Worm (Caenorhabditis elegans) whole organism, L3 larva: ENCODE results near the gene ttbk-6.
A peak's percentile ranks its signal among the peaks of the same experiment; 100 is the strongest.

Source experiments
- R02D3.7 ChIP-seq: fragments of 150-350 bp; optimal IDR thresholded peaks from 2 replicates; lab custom pipeline; 2014; ENCODE audit warnings: missing biosample characterization, missing genetic modification characterization
- ama-1 ChIP-seq: fragments of 150-350 bp; optimal IDR thresholded peaks from 2 replicates; lab custom pipeline; 2018
- ceh-16 ChIP-seq: sonication (generic microtip); optimal IDR thresholded peaks from 2 replicates; lab custom pipeline; 2017; ENCODE audit warnings: missing biosample characterization, missing genetic modification characterization
- ceh-28 ChIP-seq: fragments of 150-350 bp; optimal IDR thresholded peaks from 2 replicates; lab custom pipeline; 2014; ENCODE audit warnings: missing biosample characterization, missing genetic modification reagents, missing genetic modification characterization
- ceh-82 ChIP-seq: fragments of 150-350 bp; optimal IDR thresholded peaks from 2 replicates; lab custom pipeline; 2014; ENCODE audit warnings: missing biosample characterization, missing genetic modification characterization
- ceh-9 ChIP-seq: sonication (generic microtip); optimal IDR thresholded peaks from 2 replicates; lab custom pipeline; 2018; ENCODE audit warnings: missing biosample characterization, missing genetic modification characterization
- egl-27 ChIP-seq: sonication (generic microtip); optimal IDR thresholded peaks from 4 replicates; lab custom pipeline; 2017; ENCODE audit warnings: missing biosample characterization, missing genetic modification reagents, missing genetic modification characterization
- egl-5 ChIP-seq: fragments of 150-350 bp; optimal IDR thresholded peaks from 2 replicates; lab custom pipeline; 2017; ENCODE audit warnings: missing biosample characterization, missing genetic modification reagents, missing genetic modification characterization, inconsistent platforms
- elt-1 ChIP-seq: fragments of 150-350 bp; optimal IDR thresholded peaks from 2 replicates; lab custom pipeline; 2014; ENCODE audit warnings: missing biosample characterization, missing genetic modification characterization
- elt-2 ChIP-seq: sonication (generic microtip); optimal IDR thresholded peaks from 2 replicates; lab custom pipeline; 2016; ENCODE audit warnings: missing genetic modification reagents, mild to moderate bottlenecking, missing genetic modification characterization, missing compliant biosample characterization
- elt-3 ChIP-seq, 3 experiments: fragments of 150-350 bp in 1 of 3; sonication (generic microtip) in 2 of 3; optimal IDR thresholded peaks; 2 replicates in 2 of 3; 4 replicates in 1 of 3; lab custom pipeline; 2014 to 2017; ENCODE audit warnings: missing biosample characterization in 3 of 3, missing genetic modification characterization in 3 of 3
- eor-1 ChIP-seq, 2 experiments: fragments of 150-350 bp; optimal IDR thresholded peaks; 2 replicates each; lab custom pipeline; 2014 to 2018; ENCODE audit warnings: missing biosample characterization in 2 of 2, missing genetic modification characterization in 2 of 2
- fkh-10 ChIP-seq: sonication (generic microtip); optimal IDR thresholded peaks from 2 replicates; lab custom pipeline; 2017; ENCODE audit warnings: missing biosample characterization, missing genetic modification reagents, missing genetic modification characterization
- fkh-2 ChIP-seq: fragments of 150-350 bp; optimal IDR thresholded peaks from 2 replicates; lab custom pipeline; 2014; ENCODE audit warnings: missing biosample characterization, missing genetic modification reagents, missing genetic modification characterization
- fos-1 ChIP-seq: fragments of 150-350 bp; optimal IDR thresholded peaks from 2 replicates; lab custom pipeline; 2014; ENCODE audit warnings: missing biosample characterization, missing genetic modification characterization
- hmg-11 ChIP-seq: sonication (generic microtip); optimal IDR thresholded peaks from 2 replicates; lab custom pipeline; 2016; ENCODE audit warnings: missing genetic modification characterization, missing compliant biosample characterization
- jun-1 ChIP-seq: fragments of 150-350 bp; optimal IDR thresholded peaks from 2 replicates; lab custom pipeline; 2014; ENCODE audit warnings: missing biosample characterization, missing genetic modification reagents, missing genetic modification characterization
- lin-15B ChIP-seq: fragments of 150-350 bp; optimal IDR thresholded peaks from 2 replicates; lab custom pipeline; 2014; ENCODE audit warnings: missing biosample characterization, missing genetic modification characterization
- lin-39 ChIP-seq: fragments of 150-350 bp; optimal IDR thresholded peaks from 2 replicates; lab custom pipeline; 2018; ENCODE audit warnings: missing biosample characterization, missing genetic modification reagents, missing genetic modification characterization
- lsy-12 ChIP-seq: sonication (generic microtip); optimal IDR thresholded peaks from 2 replicates; lab custom pipeline; 2016; ENCODE audit warnings: mild to moderate bottlenecking, missing genetic modification characterization, missing compliant biosample characterization
- mdl-1 ChIP-seq: fragments of 150-350 bp; optimal IDR thresholded peaks from 2 replicates; lab custom pipeline; 2014; ENCODE audit warnings: missing biosample characterization, missing genetic modification characterization
- mml-1 ChIP-seq: fragments of 150-350 bp; sonication (generic microtip); optimal IDR thresholded peaks from 3 replicates; lab custom pipeline; 2014; ENCODE audit warnings: missing biosample characterization, missing genetic modification characterization
- nfya-1 ChIP-seq: sonication (generic microtip); optimal IDR thresholded peaks from 2 replicates; lab custom pipeline; 2017; ENCODE audit warnings: missing genetic modification characterization, mild to moderate bottlenecking, missing compliant biosample characterization, antibody characterized with exemption, moderate library complexity; ENCODE audit not compliant: insufficient read depth
- nhr-11 ChIP-seq: fragments of 150-350 bp; optimal IDR thresholded peaks from 2 replicates; lab custom pipeline; 2014; ENCODE audit warnings: missing biosample characterization, missing genetic modification characterization
- nhr-23 ChIP-seq: fragments of 150-350 bp; optimal IDR thresholded peaks from 2 replicates; lab custom pipeline; 2014; ENCODE audit warnings: missing biosample characterization, missing genetic modification reagents, missing genetic modification characterization
- nhr-237 ChIP-seq: fragments of 150-350 bp; optimal IDR thresholded peaks from 2 replicates; lab custom pipeline; 2014; ENCODE audit warnings: missing biosample characterization, missing genetic modification characterization
- nhr-25 ChIP-seq: sonication (generic microtip); optimal IDR thresholded peaks from 2 replicates; lab custom pipeline; 2017; ENCODE audit warnings: missing biosample characterization, missing genetic modification characterization
- nhr-28 ChIP-seq: fragments of 150-350 bp; optimal IDR thresholded peaks from 2 replicates; lab custom pipeline; 2014; ENCODE audit warnings: missing biosample characterization, missing genetic modification characterization
- nhr-43 ChIP-seq: sonication (generic microtip); optimal IDR thresholded peaks from 2 replicates; lab custom pipeline; 2016; ENCODE audit warnings: mild to moderate bottlenecking, missing genetic modification characterization, missing compliant biosample characterization; ENCODE audit not compliant: poor library complexity, severe bottlenecking
- nhr-67 ChIP-seq: fragments of 150-350 bp; optimal IDR thresholded peaks from 2 replicates; lab custom pipeline; 2014; ENCODE audit warnings: missing biosample characterization, missing genetic modification characterization
- nhr-77 ChIP-seq: fragments of 150-350 bp; optimal IDR thresholded peaks from 2 replicates; lab custom pipeline; 2014; ENCODE audit warnings: missing biosample characterization, missing genetic modification characterization
- pha-4 ChIP-seq: fragments of 150-350 bp; optimal IDR thresholded peaks from 2 replicates; lab custom pipeline; 2014; ENCODE audit warnings: missing biosample characterization, missing genetic modification reagents, missing genetic modification characterization
- pqm-1 ChIP-seq: fragments of 150-350 bp; optimal IDR thresholded peaks from 2 replicates; lab custom pipeline; 2017; ENCODE audit warnings: missing biosample characterization, missing genetic modification characterization, inconsistent platforms
- sea-2 ChIP-seq: fragments of 150-350 bp; sonication (generic microtip); optimal IDR thresholded peaks from 4 replicates; lab custom pipeline; 2014; ENCODE audit warnings: missing biosample characterization, missing genetic modification reagents, missing genetic modification characterization
- skn-1 ChIP-seq: fragments of 150-350 bp; optimal IDR thresholded peaks from 2 replicates; lab custom pipeline; 2014; ENCODE audit warnings: missing biosample characterization, missing genetic modification characterization
- snpc-4 ChIP-seq: fragments of 150-350 bp; optimal IDR thresholded peaks from 2 replicates; lab custom pipeline; 2014; ENCODE audit warnings: missing biosample characterization, missing genetic modification characterization
- tbx-2 ChIP-seq: sonication (generic microtip); optimal IDR thresholded peaks from 2 replicates; lab custom pipeline; 2016; ENCODE audit warnings: mild to moderate bottlenecking, missing genetic modification characterization, missing compliant biosample characterization
- unc-39 ChIP-seq: sonication (generic microtip); optimal IDR thresholded peaks from 4 replicates; lab custom pipeline; 2017; ENCODE audit warnings: missing biosample characterization, missing genetic modification characterization
- unc-62 ChIP-seq: fragments of 150-350 bp; sonication (generic microtip); optimal IDR thresholded peaks from 4 replicates; lab custom pipeline; 2014; ENCODE audit warnings: missing biosample characterization, missing genetic modification reagents, missing genetic modification characterization
- ztf-11 ChIP-seq: fragments of 150-350 bp; optimal IDR thresholded peaks from 2 replicates; lab custom pipeline; 2014; ENCODE audit warnings: missing biosample characterization, missing genetic modification characterization
- ztf-4 ChIP-seq: fragments of 150-350 bp; optimal IDR thresholded peaks from 2 replicates; lab custom pipeline; 2014; ENCODE audit warnings: missing biosample characterization, missing genetic modification characterization

Gene ttbk-6

ce11 chrIII:5078062-5078461, 3.6 kb downstream of the ttbk-6 start:
- TF ChIP-seq nhr-43 (tag; lab: Kevin White, UChicago) = peak; percentile 81
- peak; percentile 7 for TF ChIP-seq elt-1
- TF ChIP-seq lin-15B (tag; lab: Kevin White, UChicago) = peak; percentile 6
- peak; percentile 37 for TF ChIP-seq nhr-11
- TF ChIP-seq elt-2 = peak; percentile 93
- no peak for TF ChIP-seq eor-1 (tag; optimal IDR thresholded peaks at IDR 0.05; lab: Kevin White, UChicago)
- no peak for TF ChIP-seq nhr-237
- peak; percentile 60 for TF ChIP-seq nfya-1 (tag; lab: Kevin White, UChicago)
- TF ChIP-seq mdl-1 = peak; percentile 43
- peak; percentile 99 for TF ChIP-seq pqm-1
- TF ChIP-seq nhr-67 (tag; lab: Kevin White, UChicago) = no peak
- TF ChIP-seq skn-1 = peak; percentile 81
- peak; percentile 82 for TF ChIP-seq nhr-23
- TF ChIP-seq ztf-4 (tag; lab: Kevin White, UChicago) = peak; percentile 25
- TF ChIP-seq nhr-77 (tag; lab: Kevin White, UChicago) = no peak
- TF ChIP-seq snpc-4 = peak; percentile 10
- peak; percentile 26 for TF ChIP-seq ama-1
- peak; percentile 93 for TF ChIP-seq pha-4 (tag; lab: Kevin White, UChicago)
- TF ChIP-seq ztf-11 = no peak
- TF ChIP-seq jun-1 = peak; percentile 78
- TF ChIP-seq elt-3 (tag; optimal IDR thresholded peaks at IDR 0.05; lab: Kevin White, UChicago) = peak in 1 of 3 experiments; percentile 8

DNA sequence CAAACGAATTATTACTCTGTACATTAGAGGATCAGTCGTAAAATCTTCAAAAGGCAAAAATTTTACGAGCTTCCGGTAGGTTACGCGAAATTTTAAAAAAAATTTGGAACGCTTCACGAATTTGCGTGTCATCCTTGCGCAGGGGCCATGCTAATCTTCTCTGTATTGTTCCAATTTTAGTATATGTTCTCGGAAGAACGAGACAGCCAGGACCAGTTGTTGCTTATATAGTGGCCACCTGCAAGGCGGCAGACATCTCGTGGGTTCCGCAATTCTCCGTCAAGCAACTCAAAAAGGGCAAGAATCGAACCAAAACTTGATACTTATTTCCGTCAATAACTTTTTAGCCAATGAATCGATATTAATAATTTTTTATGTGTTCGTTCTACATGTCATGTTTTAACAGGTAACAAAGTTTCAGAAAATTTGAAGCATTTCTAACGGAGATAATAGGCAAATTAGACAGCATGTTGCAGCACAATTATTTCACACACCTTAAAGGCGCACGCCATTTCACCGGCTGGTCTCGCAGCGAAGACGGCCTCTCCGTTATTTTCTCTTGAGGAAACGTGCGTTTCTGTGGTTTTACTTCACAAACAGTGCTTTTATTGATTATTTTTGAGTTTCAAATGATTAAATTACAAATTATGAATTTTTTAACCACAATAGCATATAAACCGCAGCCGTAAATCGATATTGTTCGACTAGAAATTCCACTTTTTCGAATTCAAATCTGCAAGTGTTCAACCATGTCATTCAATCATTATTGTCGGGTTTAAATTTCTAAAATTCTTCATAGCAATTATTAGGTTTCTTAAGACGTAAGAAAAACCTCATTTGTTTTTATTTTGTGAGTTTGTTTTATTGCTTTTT, 6.4 kb downstream of the ttbk-6 start:
- TF ChIP-seq egl-5 (tag; lab: Kevin White, UChicago) (no peak), unc-39 (tag; lab: Kevin White, UChicago) (no peak), nhr-43 (tag; lab: Kevin White, UChicago) (peak; percentile 87), nfya-1 (tag; lab: Kevin White, UChicago) (peak; percentile 69), ceh-28 (tag; lab: Kevin White, UChicago) (peak; percentile 19), jun-1 (peak; percentile 47), ceh-16 (no peak), lin-15B (tag; lab: Kevin White, UChicago) (peak; percentile 45), nhr-25 (tag; lab: Kevin White, UChicago) (peak; percentile 42), fos-1 (tag; lab: Kevin White, UChicago) (no peak), unc-62 (GFP tag; lab: Kevin White, UChicago) (no peak), pqm-1 (peak; percentile 16), fkh-10 (peak; percentile 33), nhr-77 (tag; lab: Kevin White, UChicago) (peak; percentile 33), lin-39 (peak; percentile 13), lsy-12 (peak; percentile 88), ama-1 (peak; percentile 90), nhr-28 (tag; lab: Kevin White, UChicago) (no peak), nhr-23 (peak; percentile 61), ceh-82 (tag; lab: Kevin White, UChicago) (peak; percentile 81), nhr-11 (peak; percentile 32), ztf-4 (tag; lab: Kevin White, UChicago) (peak; percentile 77), pha-4 (tag; lab: Kevin White, UChicago) (peak; percentile 49), ceh-9 (tag; lab: Kevin White, UChicago) (no peak), hmg-11 (tag; lab: Kevin White, UChicago) (peak; percentile 91), mml-1 (tag; lab: Kevin White, UChicago) (no peak), egl-27 (tag; lab: Kevin White, UChicago) (no peak), elt-2 (peak; percentile 65), snpc-4 (peak; percentile 99), R02D3.7 (tag; lab: Kevin White, UChicago) (peak; percentile 60), eor-1 (tag; optimal IDR thresholded peaks at IDR 0.05; lab: Kevin White, UChicago) (peak in 1 of 2 experiments; percentile 52), tbx-2 (tag; lab: Kevin White, UChicago) (peak; percentile 89)

DNA sequence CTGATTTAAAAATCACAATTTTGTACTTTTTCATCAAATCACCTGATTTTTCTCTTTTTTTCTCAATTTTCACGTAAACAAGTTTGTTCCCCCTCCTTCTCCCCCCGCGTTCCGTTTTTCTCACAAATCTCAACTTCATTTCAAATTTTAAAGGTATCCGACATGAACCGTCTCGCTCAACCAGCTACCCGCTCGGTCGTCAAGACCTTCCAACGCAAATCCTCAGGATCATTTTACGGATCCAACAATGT, 7.0 kb downstream of the ttbk-6 start, which contains the start of gene cox-6A:
cox-6A (plus strand) TSS at position 152 of the 251 bp plus-strand sequence.
- no peak for TF ChIP-seq sea-2
- TF ChIP-seq ceh-9 (tag; lab: Kevin White, UChicago) = no peak
- no peak for TF ChIP-seq nhr-23
- no peak for TF ChIP-seq mml-1 (tag; lab: Kevin White, UChicago)
- TF ChIP-seq nhr-77 (tag; lab: Kevin White, UChicago) = no peak
- no peak for TF ChIP-seq nhr-43 (tag; lab: Kevin White, UChicago)
- no peak for TF ChIP-seq snpc-4
- TF ChIP-seq ceh-82 (tag; lab: Kevin White, UChicago) = no peak
- no peak for TF ChIP-seq fkh-2 (tag; lab: Kevin White, UChicago)
- no peak for TF ChIP-seq ztf-4 (tag; lab: Kevin White, UChicago)
- TF ChIP-seq nhr-67 (tag; lab: Kevin White, UChicago) = no peak
- no peak for TF ChIP-seq fkh-10
- no peak for TF ChIP-seq elt-1
- TF ChIP-seq nfya-1 (tag; lab: Kevin White, UChicago) = no peak
- TF ChIP-seq elt-2 = no peak
- TF ChIP-seq, all 47 proteins: peak for 0
